Worm (Caenorhabditis elegans) whole organism, L4 larva: ENCODE data around the gene F38A5.2.

Experiments
- mep-1 ChIP-seq: fragments of 150-350 bp; sonication (generic microtip); optimal IDR thresholded peaks from 3 replicates; lab custom pipeline; 2014; ENCODE audit warnings: missing biosample characterization, missing genetic modification characterization
- mxl-2 ChIP-seq: fragments of 200-800 bp; sonication (Bioruptor generic); conservative IDR thresholded peaks from 2 replicates; pipeline ENCODE4 v1.3.6; 2022; ENCODE audit warnings: missing genetic modification reagents, missing genetic modification characterization, missing compliant biosample characterization
- nhr-10 ChIP-seq: fragments of 150-350 bp; optimal IDR thresholded peaks from 2 replicates; lab custom pipeline; 2014; ENCODE audit warnings: missing biosample characterization, missing genetic modification characterization
- spr-3 ChIP-seq: fragments of 200-800 bp; sonication (Bioruptor generic); optimal IDR thresholded peaks from 2 replicates; lab custom pipeline; 2018; ENCODE audit warnings: mild to moderate bottlenecking, missing genetic modification characterization, missing compliant biosample characterization
- tra-1 ChIP-seq: fragments of 200-800 bp; sonication (Bioruptor generic); IDR thresholded peaks from 2 replicates; pipeline ENCODE4 v1.3.6; 2022; ENCODE audit warnings: missing genetic modification reagents, missing genetic modification characterization, missing compliant biosample characterization

DNA sequence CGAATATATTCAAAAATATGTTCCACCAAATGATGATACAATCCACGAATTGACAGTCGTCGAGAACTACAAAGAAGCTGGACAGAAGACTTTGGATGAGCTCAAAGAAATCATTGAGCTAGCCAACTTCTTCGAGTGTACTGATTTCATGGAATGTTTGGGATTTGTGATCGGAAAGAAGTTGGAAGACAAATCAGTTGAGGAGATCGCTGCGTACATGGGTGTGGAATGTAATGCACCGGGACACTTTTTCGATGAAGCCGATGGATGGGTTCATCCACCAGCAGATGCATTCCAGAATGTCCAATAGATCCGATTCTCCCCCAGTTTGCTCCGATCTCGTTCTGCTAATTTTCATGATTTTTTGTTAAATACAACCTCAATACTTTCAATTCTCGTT, 18.3 kb upstream of the F38A5.2 start:
- TF ChIP-seq mep-1 (tag; lab: Kevin White, UChicago) (no peak), spr-3 (GFP tag; lab: Kevin White, UChicago) (no peak), nhr-10 (tag; lab: Kevin White, UChicago) (no peak), mxl-2 (GFP tag; lab: Robert Waterston, UW) (no peak), tra-1 (GFP tag; lab: Robert Waterston, UW) (no peak)
